Worm (Caenorhabditis elegans) whole organism, L3 larva: ENCODE measurements around the gene T20B3.1.

Experiments used
- aly-2 ChIP-seq: fragments of 150-350 bp; optimal IDR thresholded peaks from 2 replicates; lab custom pipeline; 2014; ENCODE audit warnings: missing biosample characterization, missing genetic modification characterization
- daf-12 ChIP-seq: fragments of 150-350 bp; optimal IDR thresholded peaks from 2 replicates; lab custom pipeline; 2014; ENCODE audit warnings: missing biosample characterization, missing genetic modification reagents, missing genetic modification characterization
- fkh-2 ChIP-seq: fragments of 150-350 bp; optimal IDR thresholded peaks from 2 replicates; lab custom pipeline; 2014; ENCODE audit warnings: missing biosample characterization, missing genetic modification reagents, missing genetic modification characterization
- nhr-11 ChIP-seq: fragments of 150-350 bp; optimal IDR thresholded peaks from 2 replicates; lab custom pipeline; 2014; ENCODE audit warnings: missing biosample characterization, missing genetic modification characterization
- nhr-28 ChIP-seq: fragments of 150-350 bp; optimal IDR thresholded peaks from 2 replicates; lab custom pipeline; 2014; ENCODE audit warnings: missing biosample characterization, missing genetic modification characterization
- sea-2 ChIP-seq: fragments of 150-350 bp; sonication (generic microtip); optimal IDR thresholded peaks from 4 replicates; lab custom pipeline; 2014; ENCODE audit warnings: missing biosample characterization, missing genetic modification reagents, missing genetic modification characterization
- snpc-4 ChIP-seq: fragments of 150-350 bp; optimal IDR thresholded peaks from 2 replicates; lab custom pipeline; 2014; ENCODE audit warnings: missing biosample characterization, missing genetic modification characterization
- unc-62 ChIP-seq: fragments of 150-350 bp; sonication (generic microtip); optimal IDR thresholded peaks from 4 replicates; lab custom pipeline; 2014; ENCODE audit warnings: missing biosample characterization, missing genetic modification reagents, missing genetic modification characterization

DNA sequence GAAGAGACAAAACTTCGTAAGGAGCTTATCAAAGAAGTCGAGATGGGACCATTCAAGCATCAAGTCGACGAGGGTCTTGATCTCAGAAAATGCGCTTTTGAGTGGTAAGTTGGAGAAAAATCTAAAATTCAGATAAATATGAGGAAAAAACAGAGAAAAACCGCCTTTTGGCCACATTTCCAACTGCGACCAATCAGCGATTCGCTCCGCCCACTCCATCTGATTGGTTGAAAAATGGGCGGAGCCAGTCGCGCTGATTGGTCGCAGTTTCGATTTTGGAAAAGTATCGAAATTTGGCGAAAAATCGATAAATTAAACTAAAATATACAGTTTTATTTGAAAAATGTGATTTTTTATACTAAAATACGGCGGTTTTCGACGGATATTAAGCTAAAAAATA is 3.5 kb upstream of the T20B3.1 start:
- TF ChIP-seq fkh-2 (tag; lab: Kevin White, UChicago) = no peak
- no peak for TF ChIP-seq sea-2 (GFP tag; lab: Kevin White, UChicago)
- TF ChIP-seq nhr-28 (tag; lab: Kevin White, UChicago) = no peak
- no peak for TF ChIP-seq snpc-4 (tag; lab: Kevin White, UChicago)
- no peak for TF ChIP-seq unc-62
- no peak for TF ChIP-seq aly-2 (tag; lab: Kevin White, UChicago)
- no peak for TF ChIP-seq daf-12
- TF ChIP-seq nhr-11 (tag; lab: Kevin White, UChicago) = no peak
